Worm (Caenorhabditis elegans) whole organism, L4/young adult: ENCODE measurements around the gene wee-1.1.

Source experiments
- W03F9.2 ChIP-seq: fragments of 150-350 bp; optimal IDR thresholded peaks from 2 replicates; lab custom pipeline; 2014; ENCODE audit warnings: missing biosample characterization, missing genetic modification characterization
- dao-5 ChIP-seq: sonication (generic microtip); optimal IDR thresholded peaks from 2 replicates; lab custom pipeline; 2016; ENCODE audit warnings: missing genotype, missing genetic modification characterization, moderate library complexity, missing compliant biosample characterization
- him-1 ChIP-seq: sonication (generic microtip); optimal IDR thresholded peaks from 2 replicates; lab custom pipeline; 2016; ENCODE audit warnings: missing genotype, missing genetic modification reagents, missing genetic modification characterization, missing compliant biosample characterization

ce11 chrII:9604063-9604462 is 20.7 kb upstream of the wee-1.1 start:
- no peak for TF ChIP-seq dao-5 (tag; lab: Kevin White, UChicago)
- TF ChIP-seq W03F9.2 (tag; lab: Kevin White, UChicago), result no peak
- TF ChIP-seq him-1 (tag; lab: Kevin White, UChicago), result no peak
